Fruit fly (Drosophila melanogaster): ENCODE data around the gene CG32445.
A peak's percentile ranks its signal among the peaks of the same experiment; 100 is the strongest.

Gene CG32445

dm6 chr3L:21617354-21617753 is 21.8 kb upstream of the CG32445 start, which contains the start of the genes S1P and CG11307 (continued):
- TF ChIP-seq CG6765 (GFP tag; optimal IDR thresholded peaks at IDR 0.05) (no peak), BEAF-32 (GFP tag; optimal IDR thresholded peaks at IDR 0.05) (peak; percentile 34), Lpt (GFP tag; optimal IDR thresholded peaks at IDR 0.05) (no peak), CG13894 (tag; optimal IDR thresholded peaks at IDR 0.05) (no peak), trem (tag; optimal IDR thresholded peaks at IDR 0.05) (peak; percentile 64), MBD-R2 (GFP tag; IDR thresholded peaks at IDR 0.05) (peak; percentile 70), ab (GFP tag; optimal IDR thresholded peaks at IDR 0.05) (no peak), gce (GFP tag; IDR thresholded peaks at IDR 0.05) (no peak), Opbp (GFP tag; IDR thresholded peaks at IDR 0.05; ENCODE audit: partially characterized antibody) (no peak), Dp (GFP tag; optimal IDR thresholded peaks at IDR 0.05) (peak; percentile 35), CG2120 (GFP tag; optimal IDR thresholded peaks at IDR 0.05) (no peak), CG11247 (GFP tag; IDR thresholded peaks at IDR 0.05) (no peak), CG3065 (GFP tag; optimal IDR thresholded peaks at IDR 0.05) (no peak), CG12236 (GFP tag; optimal IDR thresholded peaks at IDR 0.05) (no peak), ham (GFP tag; IDR thresholded peaks at IDR 0.05) (no peak), Sry-δ (GFP tag; optimal IDR thresholded peaks at IDR 0.05) (peak; percentile 15), CG14667 (GFP tag; IDR thresholded peaks at IDR 0.05) (no peak), CG10959 (GFP tag; IDR thresholded peaks at IDR 0.05) (no peak), br (optimal IDR thresholded peaks at IDR 0.05) (no peak), pnt (GFP tag; optimal IDR thresholded peaks at IDR 0.05) (no peak), Abd-B (GFP tag; optimal IDR thresholded peaks at IDR 0.05) (no peak), mam (GFP tag; optimal IDR thresholded peaks at IDR 0.05) (no peak), CG10267 (tag; optimal IDR thresholded peaks at IDR 0.05) (peak; percentile 36), crp (GFP tag; optimal IDR thresholded peaks at IDR 0.05) (peak; percentile 15 to 88), en (GFP tag; optimal IDR thresholded peaks at IDR 0.05) (no peak), Mrtf (GFP tag; IDR thresholded peaks at IDR 0.05) (no peak), peb (GFP tag; IDR thresholded peaks at IDR 0.05) (no peak), nerfin-1 (tag; optimal IDR thresholded peaks at IDR 0.05) (peak; percentile 88), vvl (GFP tag; IDR thresholded peaks at IDR 0.05) (no peak), croc (GFP tag; conservative IDR thresholded peaks at IDR 0.05) (no peak), Ptx1 (GFP tag; IDR thresholded peaks at IDR 0.05) (no peak), CG32532 (GFP tag; IDR thresholded peaks at IDR 0.05) (no peak), PHDP (tag; optimal IDR thresholded peaks at IDR 0.05) (no peak), sd (tag; optimal IDR thresholded peaks at IDR 0.05) (peak; percentile 98), Eip74EF (GFP tag; optimal IDR thresholded peaks at IDR 0.05) (no peak), Fer2 (tag; optimal IDR thresholded peaks at IDR 0.05) (no peak), chm (GFP tag; IDR thresholded peaks at IDR 0.05) (no peak), CG13296 (GFP tag; optimal IDR thresholded peaks at IDR 0.05) (no peak), gro (GFP tag; optimal IDR thresholded peaks at IDR 0.05) (no peak), pzg (GFP tag; optimal IDR thresholded peaks at IDR 0.05) (peak; percentile 37), lola (GFP tag; optimal IDR thresholded peaks at IDR 0.05) (peak in 1 of 3 experiments; percentile 11), sqz (GFP tag; optimal IDR thresholded peaks at IDR 0.05) (no peak), Bdp1 (GFP tag; optimal IDR thresholded peaks at IDR 0.05) (no peak)

- no peak for TF ChIP-seq Asciz (GFP tag; optimal IDR thresholded peaks at IDR 0.05)
- peak; percentile 88 for TF ChIP-seq ewg (GFP tag; optimal IDR thresholded peaks at IDR 0.05)
- TF ChIP-seq sens (GFP tag) = peak; percentile 56
Measured at dm6 chr3L:21625547-21625946, 13.6 kb upstream of the CG32445 start, which contains the start of the genes CG7166 and Alg11. CG7166 (minus strand) TSS chr3L:21625647. Alg11 (plus strand) TSS chr3L:21625806.
